Fruit fly (Drosophila melanogaster): ENCODE measurements around the gene CG42709.
A peak's percentile ranks its signal among the peaks of the same experiment; 100 is the strongest.

The CG42709 gene

dm6 chr3L:12802443-12802865, 12.5 kb downstream of the CG42709 start (continued):
- no peak for TF ChIP-seq CG13424 (tag; optimal IDR thresholded peaks at IDR 0.05)
- TF ChIP-seq Dll (GFP tag; IDR thresholded peaks at IDR 0.05; ENCODE audit: partially characterized antibody), result no peak
- no peak for TF ChIP-seq dan (GFP tag; IDR thresholded peaks at IDR 0.05)
- peak; percentile 35 for TF ChIP-seq CG18599 (GFP tag; optimal IDR thresholded peaks at IDR 0.05)
- TF ChIP-seq Hr39 (optimal IDR thresholded peaks at IDR 0.05), result no peak
- peak; percentile 37; the same call in 1 of the 3 replicates for TF ChIP-seq CG11093 (GFP tag; IDR thresholded peaks at IDR 0.05)
- TF ChIP-seq her (GFP tag; optimal IDR thresholded peaks at IDR 0.05), result no peak
- TF ChIP-seq CG13123 (GFP tag; optimal IDR thresholded peaks at IDR 0.05), result no peak
- TF ChIP-seq Meics (GFP tag; optimal IDR thresholded peaks at IDR 0.05), result peak; percentile 29
- no peak for TF ChIP-seq CG6683 (GFP tag; optimal IDR thresholded peaks at IDR 0.05)
- no peak for TF ChIP-seq ewg (GFP tag; optimal IDR thresholded peaks at IDR 0.05)
- TF ChIP-seq D (optimal IDR thresholded peaks at IDR 0.05), result no peak
- TF ChIP-seq D (GFP tag; optimal IDR thresholded peaks at IDR 0.05), result no peak
- TF ChIP-seq Dref (GFP tag; IDR thresholded peaks at IDR 0.05), result no peak
- no peak for TF ChIP-seq CG14710 (tag; optimal IDR thresholded peaks at IDR 0.05)
- no peak for TF ChIP-seq CG8924 (tag; optimal IDR thresholded peaks at IDR 0.05)
- TF ChIP-seq psq (GFP tag; optimal IDR thresholded peaks at IDR 0.05), result no peak
- TF ChIP-seq mirr (GFP tag; optimal IDR thresholded peaks at IDR 0.05), result peak; percentile 59
- TF ChIP-seq Scr (GFP tag; IDR thresholded peaks at IDR 0.05; ENCODE audit: partially characterized antibody), result no peak
- TF ChIP-seq yki (optimal IDR thresholded peaks at IDR 0.05), result no peak
- no peak for TF ChIP-seq rib (GFP tag; IDR thresholded peaks at IDR 0.05)
- TF ChIP-seq sob (GFP tag; IDR thresholded peaks at IDR 0.05), result peak; percentile 26; the same call in 1 of the 2 replicates
- no peak for TF ChIP-seq nerfin-2 (GFP tag; IDR thresholded peaks at IDR 0.05; ENCODE audit: partially characterized antibody)
- no peak for TF ChIP-seq Xbp1 (GFP tag; optimal IDR thresholded peaks at IDR 0.05)
- no peak for TF ChIP-seq pnt (GFP tag; optimal IDR thresholded peaks at IDR 0.05)
- peak; percentile 27 for TF ChIP-seq fd64A (GFP tag; optimal IDR thresholded peaks at IDR 0.05)
- TF ChIP-seq gro (GFP tag; optimal IDR thresholded peaks at IDR 0.05), result no peak
- no peak for TF ChIP-seq C15 (GFP tag; IDR thresholded peaks at IDR 0.05)
- no peak for TF ChIP-seq jing (GFP tag; optimal IDR thresholded peaks at IDR 0.05)
- no peak for TF ChIP-seq Bteb2 (GFP tag; optimal IDR thresholded peaks at IDR 0.05)
- no peak for TF ChIP-seq NC2α (GFP tag; optimal IDR thresholded peaks at IDR 0.05)
- TF ChIP-seq cg (GFP tag; optimal IDR thresholded peaks at IDR 0.05), result peak; percentile 12
- TF ChIP-seq Oaz (GFP tag; IDR thresholded peaks at IDR 0.05), result no peak
- no peak for TF ChIP-seq CG9215 (GFP tag; IDR thresholded peaks at IDR 0.05)
- no peak for TF ChIP-seq sim (GFP tag; IDR thresholded peaks at IDR 0.05)
- no peak for TF ChIP-seq Dip2 (GFP tag; IDR thresholded peaks at IDR 0.05)
- TF ChIP-seq dati (GFP tag; IDR thresholded peaks at IDR 0.05), result no peak
- no peak for TF ChIP-seq trem (tag; optimal IDR thresholded peaks at IDR 0.05)
- TF ChIP-seq row (GFP tag; IDR thresholded peaks at IDR 0.05), result no peak
- TF ChIP-seq CG9437 (GFP tag; optimal IDR thresholded peaks at IDR 0.05), result no peak
- TF ChIP-seq CG11695 (GFP tag; IDR thresholded peaks at IDR 0.05), result no peak
- no peak for TF ChIP-seq amos (GFP tag; IDR thresholded peaks at IDR 0.05; ENCODE audit: partially characterized antibody)
- TF ChIP-seq corto (GFP tag; optimal IDR thresholded peaks at IDR 0.05), result no peak
- peak; percentile 18; the same call in 1 of the 2 replicates for TF ChIP-seq CG14014 (GFP tag; IDR thresholded peaks at IDR 0.05)
- no peak for TF ChIP-seq CG3838 (GFP tag; optimal IDR thresholded peaks at IDR 0.05)
- peak; percentile 27 for TF ChIP-seq B-H2 (GFP tag; optimal IDR thresholded peaks at IDR 0.05)
- TF ChIP-seq bcd (GFP tag; optimal IDR thresholded peaks at IDR 0.05), result peak; percentile 12
- no peak for TF ChIP-seq Bgb (GFP tag; IDR thresholded peaks at IDR 0.05; ENCODE audit: partially characterized antibody)
- no peak for TF ChIP-seq mld (GFP tag; IDR thresholded peaks at IDR 0.05; ENCODE audit: partially characterized antibody)
- TF ChIP-seq fu2 (GFP tag; optimal IDR thresholded peaks at IDR 0.05), result no peak
- TF ChIP-seq wek (GFP tag; optimal IDR thresholded peaks at IDR 0.05), result no peak
- TF ChIP-seq Sox100B (GFP tag; optimal IDR thresholded peaks at IDR 0.05), result no peak
- peak; percentile 34 for TF ChIP-seq CG3281 (GFP tag; optimal IDR thresholded peaks at IDR 0.05)
